Fruit fly (Drosophila melanogaster) whole organism, embryonic: ENCODE measurements around the gene Cypl.
A peak's percentile ranks its signal among the peaks of the same experiment; 100 is the strongest.

Experiments used
- CG10543 ChIP-seq: fragments of 200-800 bp; sonication (Bioruptor generic); optimal IDR thresholded peaks from 3 replicates; lab custom pipeline; 2017; ENCODE audit warnings: missing biosample characterization, mild to moderate bottlenecking, missing genetic modification characterization, moderate library complexity
- CG11093 ChIP-seq: fragments of 200-800 bp; sonication (Bioruptor generic); IDR thresholded peaks from 3 replicates; pipeline ENCODE4 v1.3.6; 2022; ENCODE audit warnings: missing biosample characterization, missing genetic modification characterization
- CG12236 ChIP-seq: fragments of 200-800 bp; sonication (Bioruptor generic); optimal IDR thresholded peaks from 2 replicates; lab custom pipeline; 2016; ENCODE audit warnings: missing biosample characterization, missing genetic modification characterization
- CG12299 ChIP-seq: fragments of 200-800 bp; sonication (Bioruptor generic); optimal IDR thresholded peaks from 2 replicates; lab custom pipeline; 2018; ENCODE audit warnings: missing biosample characterization, mild to moderate bottlenecking, missing genetic modification characterization
- CG14014 ChIP-seq: fragments of 200-800 bp; sonication (Bioruptor generic); IDR thresholded peaks from 2 replicates; pipeline ENCODE4 v1.3.6; 2022; ENCODE audit warnings: missing biosample characterization, missing genetic modification characterization
- CG14667 ChIP-seq: fragments of 200-800 bp; sonication (Bioruptor generic); IDR thresholded peaks from 2 replicates; pipeline ENCODE4 v1.3.6; 2022; ENCODE audit warnings: missing biosample characterization, missing genetic modification characterization
- CG15514 ChIP-seq: fragments of 200-800 bp; sonication (Bioruptor generic); optimal IDR thresholded peaks from 3 replicates; lab custom pipeline; 2017; ENCODE audit warnings: missing biosample characterization, missing genetic modification characterization, mild to moderate bottlenecking, moderate library complexity, missing genetic modification reagents
- CG15601 ChIP-seq: fragments of 200-800 bp; sonication (Bioruptor generic); optimal IDR thresholded peaks from 3 replicates; lab custom pipeline; 2019; ENCODE audit warnings: missing biosample characterization, mild to moderate bottlenecking, missing genetic modification characterization, moderate library complexity
- CG17361 ChIP-seq: fragments of 200-800 bp; sonication (Bioruptor generic); IDR thresholded peaks from 3 replicates; pipeline ENCODE4 v1.3.6; 2022; ENCODE audit warnings: missing biosample characterization, missing genetic modification characterization
- CG17829 ChIP-seq: fragments of 200-800 bp; optimal IDR thresholded peaks from 2 replicates; lab custom pipeline; 2019; ENCODE audit warnings: missing biosample characterization, mild to moderate bottlenecking, missing genetic modification characterization, moderate library complexity
- CG2202 ChIP-seq: fragments of 200-800 bp; sonication (Bioruptor generic); optimal IDR thresholded peaks from 2 replicates; lab custom pipeline; 2018; ENCODE audit warnings: missing biosample characterization, mild to moderate bottlenecking, missing genetic modification characterization
- CG30020 ChIP-seq: fragments of 200-800 bp; optimal IDR thresholded peaks from 2 replicates; lab custom pipeline; 2019; ENCODE audit warnings: missing biosample characterization, mild to moderate bottlenecking, missing genetic modification characterization, moderate library complexity
- CG32532 ChIP-seq: fragments of 200-800 bp; sonication (Bioruptor generic); IDR thresholded peaks from 2 replicates; pipeline ENCODE4 v1.3.6; 2022; ENCODE audit warnings: missing biosample characterization, missing genetic modification characterization
- CG43689 ChIP-seq: fragments of 200-800 bp; sonication (Bioruptor generic); IDR thresholded peaks from 2 replicates; pipeline ENCODE4 v1.3.6; 2022; ENCODE audit warnings: missing biosample characterization, missing genetic modification characterization
- CG7556 ChIP-seq: fragments of 200-800 bp; sonication (Bioruptor generic); optimal IDR thresholded peaks from 2 replicates; lab custom pipeline; 2017; ENCODE audit warnings: missing biosample characterization, mild to moderate bottlenecking, missing genetic modification characterization
- CG7839 ChIP-seq: fragments of 200-800 bp; sonication (Bioruptor generic); optimal IDR thresholded peaks from 3 replicates; lab custom pipeline; 2018; ENCODE audit warnings: missing biosample characterization, mild to moderate bottlenecking, missing genetic modification characterization, moderate library complexity
- CG7963 ChIP-seq: fragments of 200-800 bp; sonication (Bioruptor generic); IDR thresholded peaks from 3 replicates; pipeline ENCODE4 v1.3.6; 2022; ENCODE audit warnings: missing biosample characterization, missing genetic modification characterization; ENCODE audit not compliant: partially characterized antibody
- CG9727 ChIP-seq: fragments of 200-800 bp; sonication (Bioruptor generic); optimal IDR thresholded peaks from 3 replicates; lab custom pipeline; 2017; ENCODE audit warnings: missing biosample characterization, mild to moderate bottlenecking, missing genetic modification characterization
- CG9932 ChIP-seq: fragments of 200-800 bp; sonication (Bioruptor generic); IDR thresholded peaks from 2 replicates; pipeline ENCODE4 v1.3.6; 2022; ENCODE audit warnings: missing biosample characterization, missing genetic modification characterization
- Chrac-16 ChIP-seq: fragments of 200-800 bp; sonication (Bioruptor generic); optimal IDR thresholded peaks from 3 replicates; lab custom pipeline; 2016; ENCODE audit warnings: missing biosample characterization, missing genetic modification characterization
- Dfd ChIP-seq, 2 experiments: fragments of >200 bp; optimal IDR thresholded peaks; 2 replicates each; lab custom pipeline; 2017; ENCODE audit warnings: missing biosample characterization in 2 of 2, missing genetic modification characterization in 2 of 2
- Dll ChIP-seq: fragments of 200-800 bp; sonication (Bioruptor generic); IDR thresholded peaks from 4 replicates; pipeline ENCODE4 v1.3.6; 2022; ENCODE audit warnings: missing biosample characterization, missing genetic modification characterization; ENCODE audit not compliant: partially characterized antibody
- Elba2 ChIP-seq: fragments of 200-800 bp; sonication (Bioruptor generic); optimal IDR thresholded peaks from 3 replicates; lab custom pipeline; 2016; ENCODE audit warnings: missing biosample characterization, missing genetic modification characterization
- Gug ChIP-seq: fragments of 200-800 bp; sonication (Bioruptor generic); IDR thresholded peaks from 4 replicates; pipeline ENCODE4 v1.3.6; 2022; ENCODE audit warnings: missing biosample characterization, missing genetic modification characterization
- Hand ChIP-seq: fragments of 200-800 bp; sonication (Bioruptor generic); optimal IDR thresholded peaks from 2 replicates; lab custom pipeline; 2017; ENCODE audit warnings: mild to moderate bottlenecking, missing biosample characterization, missing genetic modification reagents, missing genetic modification characterization
- Mes4 ChIP-seq: fragments of 200-800 bp; sonication (Bioruptor generic); optimal IDR thresholded peaks from 2 replicates; lab custom pipeline; 2016; ENCODE audit warnings: missing biosample characterization, missing genetic modification characterization
- NFAT ChIP-seq: fragments of 200-800 bp; sonication (Bioruptor generic); IDR thresholded peaks from 2 replicates; pipeline ENCODE4 v1.3.6; 2022; ENCODE audit warnings: missing biosample characterization, missing genetic modification characterization
- NK7.1 ChIP-seq: fragments of 200-800 bp; sonication (Bioruptor generic); optimal IDR thresholded peaks from 3 replicates; lab custom pipeline; 2016; ENCODE audit warnings: missing biosample characterization, missing genetic modification characterization
- amos ChIP-seq: fragments of 200-800 bp; sonication (Bioruptor generic); IDR thresholded peaks from 2 replicates; pipeline ENCODE4 v1.3.6; 2022; ENCODE audit warnings: missing biosample characterization, missing genetic modification characterization; ENCODE audit not compliant: partially characterized antibody
- aop ChIP-seq: fragments of 200-800 bp; sonication (Bioruptor generic); IDR thresholded peaks from 2 replicates; pipeline ENCODE4 v1.3.6; 2022; ENCODE audit warnings: missing biosample characterization, missing genetic modification characterization
- caup ChIP-seq: fragments of 200-800 bp; sonication (Bioruptor generic); optimal IDR thresholded peaks from 3 replicates; lab custom pipeline; 2017; ENCODE audit warnings: missing biosample characterization, mild to moderate bottlenecking, missing genetic modification characterization, moderate library complexity; ENCODE audit not compliant: severe bottlenecking
- cg ChIP-seq: fragments of 200-800 bp; sonication (Bioruptor generic); optimal IDR thresholded peaks from 3 replicates; lab custom pipeline; 2019; ENCODE audit warnings: missing biosample characterization, mild to moderate bottlenecking, missing genetic modification characterization, moderate library complexity
- chinmo ChIP-seq: fragments of 200-800 bp; sonication (Bioruptor generic); IDR thresholded peaks from 4 replicates; pipeline ENCODE4 v1.3.6; 2022; ENCODE audit warnings: missing biosample characterization, missing genetic modification characterization; ENCODE audit not compliant: partially characterized antibody
- crp ChIP-seq, 2 experiments: fragments of 200-800 bp; sonication (Bioruptor generic); optimal IDR thresholded peaks; 2 replicates in 1 of 2; 3 replicates in 1 of 2; lab custom pipeline; 2017; ENCODE audit warnings: missing biosample characterization in 2 of 2, missing genetic modification characterization in 2 of 2, mild to moderate bottlenecking in 1 of 2, moderate library complexity in 1 of 2
- danr ChIP-seq: fragments of 200-800 bp; sonication (Bioruptor generic); IDR thresholded peaks from 2 replicates; pipeline ENCODE4 v1.3.6; 2022; ENCODE audit warnings: missing biosample characterization, missing genetic modification characterization
- dysf ChIP-seq: fragments of 200-800 bp; sonication (Bioruptor generic); IDR thresholded peaks from 3 replicates; pipeline ENCODE4 v1.3.6; 2022; ENCODE audit warnings: missing biosample characterization, missing genetic modification characterization
- esg ChIP-seq: fragments of 200-800 bp; sonication (Bioruptor generic); conservative IDR thresholded peaks from 2 replicates; pipeline ENCODE4 v1.3.6; 2022; ENCODE audit warnings: missing biosample characterization, missing genetic modification characterization
- fd102C ChIP-seq: fragments of 200-800 bp; sonication (Bioruptor generic); optimal IDR thresholded peaks from 2 replicates; lab custom pipeline; 2018; ENCODE audit warnings: missing biosample characterization, mild to moderate bottlenecking, missing genetic modification characterization, moderate library complexity
- fd3F ChIP-seq: fragments of 200-800 bp; sonication (Bioruptor generic); optimal IDR thresholded peaks from 2 replicates; lab custom pipeline; 2018; ENCODE audit warnings: missing biosample characterization, mild to moderate bottlenecking, missing genetic modification characterization, moderate library complexity
- gfzf ChIP-seq: fragments of 200-800 bp; sonication (Bioruptor generic); optimal IDR thresholded peaks from 2 replicates; lab custom pipeline; 2016; ENCODE audit warnings: missing biosample characterization, mild to moderate bottlenecking, missing genetic modification characterization, moderate library complexity
- jing ChIP-seq: fragments of 200-800 bp; sonication (Bioruptor generic); optimal IDR thresholded peaks from 2 replicates; lab custom pipeline; 2018; ENCODE audit warnings: missing biosample characterization, mild to moderate bottlenecking, missing genetic modification characterization
- luna ChIP-seq: fragments of 200-800 bp; sonication (Bioruptor generic); optimal IDR thresholded peaks from 2 replicates; lab custom pipeline; 2016; ENCODE audit warnings: missing biosample characterization, missing genetic modification characterization
- otp ChIP-seq: fragments of 200-800 bp; sonication (Bioruptor generic); IDR thresholded peaks from 3 replicates; pipeline ENCODE4, ENCODE4 v1.3.6; 2022; ENCODE audit warnings: missing biosample characterization, missing genetic modification characterization
- pho ChIP-seq: fragments of 200-800 bp; sonication (Bioruptor generic); optimal IDR thresholded peaks from 2 replicates; lab custom pipeline; 2016; ENCODE audit warnings: missing biosample characterization, missing genetic modification characterization
- psq ChIP-seq: fragments of 200-800 bp; sonication (Bioruptor generic); optimal IDR thresholded peaks from 2 replicates; lab custom pipeline; 2017; ENCODE audit warnings: missing biosample characterization, missing genetic modification characterization
- sens-2 ChIP-seq: fragments of 200-800 bp; sonication (Bioruptor generic); IDR thresholded peaks from 2 replicates; pipeline ENCODE4 v1.3.6; 2022; ENCODE audit warnings: missing biosample characterization, missing genetic modification characterization
- sug ChIP-seq: fragments of 200-800 bp; optimal IDR thresholded peaks from 2 replicates; lab custom pipeline; 2019; ENCODE audit warnings: missing biosample characterization, mild to moderate bottlenecking, missing genetic modification characterization, moderate library complexity
- ttk ChIP-seq: fragments of 200-800 bp; sonication (Bioruptor generic); IDR thresholded peaks from 2 replicates; pipeline ENCODE4 v2.1.2; 2022; ENCODE audit warnings: missing biosample characterization, missing genetic modification characterization
- vnd ChIP-seq: fragments of 200-800 bp; sonication (Bioruptor generic); IDR thresholded peaks from 3 replicates; pipeline ENCODE4 v1.3.6; 2022; ENCODE audit warnings: missing biosample characterization, missing genetic modification characterization; ENCODE audit not compliant: partially characterized antibody
- wdn ChIP-seq: fragments of 200-800 bp; sonication (Bioruptor generic); IDR thresholded peaks from 2 replicates; pipeline ENCODE4 v1.3.6; 2022; ENCODE audit warnings: missing biosample characterization, missing genetic modification characterization
- z ChIP-seq: fragments of 200-800 bp; sonication (Bioruptor generic); IDR thresholded peaks from 3 replicates; pipeline ENCODE4 v1.3.6; 2022; ENCODE audit warnings: missing biosample characterization, missing genetic modification characterization

Cypl gene

DNA sequence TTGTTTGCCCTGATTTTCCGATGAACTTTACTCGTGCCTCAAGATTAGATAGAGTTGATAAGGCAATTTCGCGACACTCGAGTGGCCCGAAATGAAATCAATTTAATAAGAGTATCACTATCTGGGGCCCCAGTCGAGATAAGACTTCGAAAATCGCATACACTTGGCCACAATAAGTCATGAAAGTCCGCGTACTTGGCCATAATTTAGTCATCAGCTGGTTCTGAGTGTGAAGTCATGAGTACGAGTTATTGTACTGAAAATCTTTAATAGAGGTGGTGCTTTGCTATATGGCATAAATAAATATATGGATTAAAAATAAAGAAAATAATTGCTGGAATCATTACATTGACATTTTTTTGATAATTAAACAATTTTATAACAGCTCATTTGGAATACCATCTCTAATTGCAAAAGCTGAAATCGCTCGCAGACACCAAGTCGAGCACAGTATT, 30.9 kb downstream of the Cypl start (continued):
- no peak for TF ChIP-seq CG12236 (GFP tag; lab: Kevin White, UChicago)
- TF ChIP-seq Elba2: no peak
- no peak for TF ChIP-seq CG12299 (tag; lab: Kevin White, UChicago)
- TF ChIP-seq NFAT: 0 out of 2 replicates have a peak, but pooled peaks have one; percentile 6
- 0 out of 2 replicates have a peak, but pooled peaks have one; percentile 24 for TF ChIP-seq CG14014 (GFP tag; lab: Robert Waterston, UW)
- peak; percentile 25 for TF ChIP-seq CG7839
- no peak for TF ChIP-seq fd102C
- TF ChIP-seq chinmo (GFP tag; lab: Robert Waterston, UW): no peak
- no peak for TF ChIP-seq CG7963 (GFP tag; lab: Robert Waterston, UW)
- TF ChIP-seq crp (GFP tag; optimal IDR thresholded peaks at IDR 0.05; lab: Kevin White, UChicago): no peak
- TF ChIP-seq CG30020 (tag; lab: Kevin White, UChicago): no peak
- no peak for TF ChIP-seq aop (GFP tag; lab: Robert Waterston, UW)
- TF ChIP-seq CG14667 (GFP tag; lab: Robert Waterston, UW): no peak
- TF ChIP-seq pho (GFP tag; lab: Kevin White, UChicago): no peak
- TF ChIP-seq CG17829: no peak
- TF ChIP-seq CG9727: no peak
- no peak for TF ChIP-seq fd3F (GFP tag; lab: Kevin White, UChicago)
- no peak for TF ChIP-seq cg (GFP tag; lab: Kevin White, UChicago)
- no peak for TF ChIP-seq Dll
- no peak for TF ChIP-seq CG11093 (GFP tag; lab: Robert Waterston, UW)
- no peak for TF ChIP-seq gfzf
- TF ChIP-seq Mes4 (GFP tag; lab: Kevin White, UChicago): no peak
- no peak for TF ChIP-seq psq
- TF ChIP-seq CG43689 (GFP tag; lab: Robert Waterston, UW): no peak
- 0 out of 3 replicates have a peak, but pooled peaks have one; percentile 36 for TF ChIP-seq dysf (GFP tag; lab: Robert Waterston, UW)
- TF ChIP-seq Gug (GFP tag; lab: Robert Waterston, UW): no peak
- TF ChIP-seq Chrac-16 (GFP tag; lab: Kevin White, UChicago): no peak
- TF ChIP-seq sens-2 (GFP tag; lab: Robert Waterston, UW): no peak
- no peak for TF ChIP-seq Dfd (GFP tag; optimal IDR thresholded peaks at IDR 0.05; lab: Kevin White, UChicago)
- peak; percentile 9 for TF ChIP-seq CG15514 (GFP tag; lab: Kevin White, UChicago)
- TF ChIP-seq sug (tag; lab: Kevin White, UChicago): peak; percentile 72
- TF ChIP-seq wdn (GFP tag; lab: Robert Waterston, UW): no peak
- TF ChIP-seq amos (GFP tag; lab: Robert Waterston, UW): no peak
- no peak for TF ChIP-seq NK7.1
- TF ChIP-seq ttk (GFP tag; lab: Robert Waterston, UW): no peak
- TF ChIP-seq caup: no peak
- TF ChIP-seq danr (GFP tag; lab: Robert Waterston, UW): no peak
- no peak for TF ChIP-seq CG2202 (tag; lab: Kevin White, UChicago)
- no peak for TF ChIP-seq z (GFP tag; lab: Robert Waterston, UW)
- 0 out of 2 replicates have a peak, but pooled peaks have one; percentile 20 for TF ChIP-seq esg (GFP tag; lab: Robert Waterston, UW)
- TF ChIP-seq Hand (GFP tag; lab: Kevin White, UChicago): no peak
- TF ChIP-seq CG7556: no peak
- no peak for TF ChIP-seq luna (GFP tag; lab: Kevin White, UChicago)
- TF ChIP-seq CG10543 (GFP tag; lab: Kevin White, UChicago): no peak
- TF ChIP-seq CG32532 (GFP tag; lab: Robert Waterston, UW): peak; percentile 54; the same call in 1 of the 2 replicates
- TF ChIP-seq jing (GFP tag; lab: Kevin White, UChicago): no peak
- no peak for TF ChIP-seq otp
- TF ChIP-seq CG15601 (tag; lab: Kevin White, UChicago): no peak
- no peak for TF ChIP-seq CG17361 (GFP tag; lab: Robert Waterston, UW)
- TF ChIP-seq vnd (GFP tag; lab: Robert Waterston, UW): no peak
- peak; percentile 48 for TF ChIP-seq CG9932 (GFP tag; lab: Robert Waterston, UW)
